Worm (Caenorhabditis elegans): ENCODE data around the gene pud-1.1.

pud-1.1 gene

ce11 chrV:2338538-2338937, 8.3 kb downstream of the pud-1.1 start, which contains the start of gene irld-29:
Gene irld-29, minus strand, starts transcription at chrV:2338638.
- TF ChIP-seq nhr-77 (tag; optimal IDR thresholded peaks at IDR 0.05) (no peak), Y55F3AM.14 (GFP tag; optimal IDR thresholded peaks at IDR 0.05) (no peak), nhr-6 (tag; optimal IDR thresholded peaks at IDR 0.05) (no peak), R02D3.7 (tag; optimal IDR thresholded peaks at IDR 0.05) (no peak), fos-1 (tag; optimal IDR thresholded peaks at IDR 0.05) (no peak), nhr-23 (tag; optimal IDR thresholded peaks at IDR 0.05) (no peak), lsy-2 (tag; optimal IDR thresholded peaks at IDR 0.05) (no peak), unc-55 (GFP tag; optimal IDR thresholded peaks at IDR 0.05) (no peak), nhr-11 (tag; optimal IDR thresholded peaks at IDR 0.05) (no peak)

- TF ChIP-seq ztf-11 (tag; optimal IDR thresholded peaks at IDR 0.05) (no peak), nhr-6 (tag; optimal IDR thresholded peaks at IDR 0.05) (no peak), lsy-2 (tag; optimal IDR thresholded peaks at IDR 0.05) (no peak), dmd-4 (tag; optimal IDR thresholded peaks at IDR 0.05) (no peak), lin-13 (GFP tag; optimal IDR thresholded peaks at IDR 0.05) (no peak), crh-2 (tag; optimal IDR thresholded peaks at IDR 0.05) (no peak), aly-2 (tag; optimal IDR thresholded peaks at IDR 0.05) (no peak), ceh-16 (tag; optimal IDR thresholded peaks at IDR 0.05) (no peak), zag-1 (tag; optimal IDR thresholded peaks at IDR 0.05) (no peak), unc-39 (tag; optimal IDR thresholded peaks at IDR 0.05) (no peak)
These were observed 11.1 kb downstream of the pud-1.1 start, which contains the start of gene irld-30 for ce11 chrV:2341285-2341684. Gene irld-30, minus strand, starts transcription at chrV:2341385.

- TF ChIP-seq nhr-23 (tag; optimal IDR thresholded peaks at IDR 0.05) (no peak), lsy-2 (tag; optimal IDR thresholded peaks at IDR 0.05) (no peak), ceh-16 (tag; optimal IDR thresholded peaks at IDR 0.05) (no peak), peb-1 (tag; optimal IDR thresholded peaks at IDR 0.05) (no peak), skn-1 (tag; optimal IDR thresholded peaks at IDR 0.05) (no peak), lin-39 (tag; optimal IDR thresholded peaks at IDR 0.05) (no peak), nhr-11 (tag; optimal IDR thresholded peaks at IDR 0.05) (no peak), gmeb-1 (tag; optimal IDR thresholded peaks at IDR 0.05) (no peak), ztf-4 (tag; optimal IDR thresholded peaks at IDR 0.05) (no peak), sem-4 (tag; optimal IDR thresholded peaks at IDR 0.05) (no peak), lin-11 (tag; optimal IDR thresholded peaks at IDR 0.05) (no peak), nhr-12 (tag; optimal IDR thresholded peaks at IDR 0.05) (no peak), unc-55 (GFP tag; optimal IDR thresholded peaks at IDR 0.05) (no peak), mab-5 (tag; optimal IDR thresholded peaks at IDR 0.05) (no peak), mbf-1 (tag; optimal IDR thresholded peaks at IDR 0.05) (no peak), sma-3 (GFP tag; optimal IDR thresholded peaks at IDR 0.05) (no peak), fos-1 (tag; optimal IDR thresholded peaks at IDR 0.05) (no peak), elt-3 (tag; optimal IDR thresholded peaks at IDR 0.05) (no peak), ztf-1 (GFP tag; conservative IDR thresholded peaks at IDR 0.05) (no peak)
These were observed 11.9 kb downstream of the pud-1.1 start for ce11 chrV:2342083-2342482.

- no peak for TF ChIP-seq nhr-6 (tag; optimal IDR thresholded peaks at IDR 0.05)
These were observed 13.3 kb downstream of the pud-1.1 start for ce11 chrV:2343572-2343971.

Measured in whole organism, L2 larva.